Worm (Caenorhabditis elegans) whole organism, early embryonic: ENCODE data around the gene wrm-1.

ENCODE experiments used
- B0310.2 ChIP-seq: sonication (generic microtip); optimal IDR thresholded peaks from 2 replicates; lab custom pipeline; 2016; ENCODE audit warnings: mild to moderate bottlenecking, missing genetic modification characterization, missing compliant biosample characterization
- F13C5.2 ChIP-seq: sonication (generic microtip); optimal IDR thresholded peaks from 2 replicates; lab custom pipeline; 2017; ENCODE audit warnings: mild to moderate bottlenecking, missing genetic modification characterization, inconsistent platforms, missing compliant biosample characterization
- aly-1 ChIP-seq: sonication (generic microtip); optimal IDR thresholded peaks from 2 replicates; lab custom pipeline; 2016; ENCODE audit warnings: missing genetic modification characterization, missing compliant biosample characterization
- ama-1 ChIP-seq: fragments of 150-350 bp; optimal IDR thresholded peaks from 2 replicates; lab custom pipeline; 2014
- ceh-13 ChIP-seq: fragments of 200-800 bp; sonication (Bioruptor generic); optimal IDR thresholded peaks from 2 replicates; lab custom pipeline; 2018; ENCODE audit warnings: mild to moderate bottlenecking, missing genetic modification characterization, missing compliant biosample characterization
- ceh-36 ChIP-seq: sonication (generic microtip); optimal IDR thresholded peaks from 2 replicates; lab custom pipeline; 2016; ENCODE audit warnings: missing genetic modification characterization, inconsistent platforms, missing compliant biosample characterization
- ets-7 ChIP-seq: sonication (generic microtip); optimal IDR thresholded peaks from 2 replicates; lab custom pipeline; 2016; ENCODE audit warnings: missing genotype, missing genetic modification characterization, missing compliant biosample characterization
- flt-1 ChIP-seq: fragments of 200-800 bp; sonication (Bioruptor generic); IDR thresholded peaks from 2 replicates; pipeline ENCODE4 v1.3.6; 2022; ENCODE audit warnings: missing genetic modification characterization, missing compliant biosample characterization
- hmbx-1 ChIP-seq: sonication (generic microtip); optimal IDR thresholded peaks from 2 replicates; lab custom pipeline; 2016; ENCODE audit warnings: mild to moderate bottlenecking, missing genetic modification characterization, missing compliant biosample characterization
- hmg-4 ChIP-seq: fragments of 200-800 bp; sonication (Bioruptor generic); optimal IDR thresholded peaks from 2 replicates; lab custom pipeline; 2018; ENCODE audit warnings: mild to moderate bottlenecking, missing genetic modification characterization, missing compliant biosample characterization
- hnd-1 ChIP-seq: sonication (generic microtip); optimal IDR thresholded peaks from 2 replicates; lab custom pipeline; 2016; ENCODE audit warnings: missing genetic modification characterization, missing compliant biosample characterization
- pes-1 ChIP-seq: fragments of 200-800 bp; sonication (Bioruptor generic); IDR thresholded peaks from 2 replicates; pipeline ENCODE4 v1.3.6; 2022; ENCODE audit warnings: missing genetic modification reagents, missing genetic modification characterization, missing compliant biosample characterization
- scrt-1 ChIP-seq: fragments of 200-800 bp; sonication (Bioruptor generic); IDR thresholded peaks from 2 replicates; pipeline ENCODE4 v1.3.6; 2022; ENCODE audit warnings: missing genetic modification characterization, missing compliant biosample characterization
- sea-1 ChIP-seq: fragments of 200-800 bp; sonication (Bioruptor generic); conservative IDR thresholded peaks from 2 replicates; pipeline ENCODE4 v1.3.6; 2022; ENCODE audit warnings: missing genetic modification characterization, missing compliant biosample characterization
- tbx-11 ChIP-seq: fragments of 200-800 bp; sonication (Bioruptor generic); IDR thresholded peaks from 2 replicates; pipeline ENCODE4 v1.3.6; 2022; ENCODE audit warnings: missing genetic modification characterization, missing compliant biosample characterization
- tbx-37 ChIP-seq: fragments of 200-800 bp; sonication (Bioruptor generic); conservative IDR thresholded peaks from 2 replicates; pipeline ENCODE4 v1.3.6; 2022; ENCODE audit warnings: missing genetic modification reagents, missing genetic modification characterization, missing compliant biosample characterization
- tra-4 ChIP-seq: sonication (generic microtip); optimal IDR thresholded peaks from 2 replicates; lab custom pipeline; 2017; ENCODE audit warnings: missing genetic modification characterization, missing compliant biosample characterization

The wrm-1 gene

ce11 chrIII:5722550-5722949, at the start of gene wrm-1:
wrm-1 (plus strand) TSS chrIII:5722850.
- TF ChIP-seq hnd-1 (no peak), ceh-36 (tag; lab: Kevin White, UChicago) (no peak), F13C5.2 (tag; lab: Kevin White, UChicago) (no peak), ets-7 (tag; lab: Kevin White, UChicago) (no peak), scrt-1 (GFP tag; lab: Robert Waterston, UW) (no peak), ceh-13 (GFP tag; lab: Kevin White, UChicago) (no peak), tbx-37 (GFP tag; lab: Robert Waterston, UW) (no peak), tra-4 (tag; lab: Kevin White, UChicago) (no peak), B0310.2 (tag; lab: Kevin White, UChicago) (no peak), aly-1 (tag; lab: Kevin White, UChicago) (no peak)

ce11 chrIII:5674196-5674595, 48.5 kb upstream of the wrm-1 start:
- TF ChIP-seq tra-4 (tag; lab: Kevin White, UChicago): no peak
- TF ChIP-seq aly-1 (tag; lab: Kevin White, UChicago): no peak
- no peak for TF ChIP-seq B0310.2 (tag; lab: Kevin White, UChicago)
- TF ChIP-seq hnd-1: no peak

- TF ChIP-seq ets-7 (tag; lab: Kevin White, UChicago): no peak
- no peak for TF ChIP-seq tbx-37 (GFP tag; lab: Robert Waterston, UW)
- no peak for TF ChIP-seq hmbx-1 (tag; lab: Kevin White, UChicago)
- TF ChIP-seq scrt-1 (GFP tag; lab: Robert Waterston, UW): 0 out of 2 replicates have a peak, but pooled peaks have one; percentile 19
- TF ChIP-seq sea-1 (GFP tag; lab: Robert Waterston, UW): no peak
- peak; percentile 45 for TF ChIP-seq aly-1 (tag; lab: Kevin White, UChicago)
- TF ChIP-seq F13C5.2 (tag; lab: Kevin White, UChicago): no peak
These were observed 47.2 kb upstream of the wrm-1 start for ce11 chrIII:5675384-5675984.

ce11 chrIII:5677790-5678189, 44.9 kb upstream of the wrm-1 start, which contains the start of gene F54E7.9:
F54E7.9 (minus strand) TSS chrIII:5677890.
- no peak for TF ChIP-seq ceh-13 (GFP tag; lab: Kevin White, UChicago)
- TF ChIP-seq aly-1 (tag; lab: Kevin White, UChicago): no peak
- TF ChIP-seq tbx-37 (GFP tag; lab: Robert Waterston, UW): no peak
- no peak for TF ChIP-seq ama-1
- no peak for TF ChIP-seq sea-1 (GFP tag; lab: Robert Waterston, UW)
- TF ChIP-seq hmbx-1 (tag; lab: Kevin White, UChicago): no peak
- no peak for TF ChIP-seq scrt-1 (GFP tag; lab: Robert Waterston, UW)
- no peak for TF ChIP-seq B0310.2 (tag; lab: Kevin White, UChicago)
- no peak for TF ChIP-seq tbx-11
- no peak for TF ChIP-seq pes-1 (GFP tag; lab: Robert Waterston, UW)
- no peak for TF ChIP-seq tra-4 (tag; lab: Kevin White, UChicago)
- TF ChIP-seq ceh-36 (tag; lab: Kevin White, UChicago): no peak
- TF ChIP-seq flt-1 (GFP tag; lab: Robert Waterston, UW): no peak
- no peak for TF ChIP-seq ets-7 (tag; lab: Kevin White, UChicago)

ce11 chrIII:5678935-5679334, 43.7 kb upstream of the wrm-1 start, which contains the start of the genes ska-3 and rps-12:
ska-3 (minus strand) TSS chrIII:5679005.
rps-12 (plus strand) TSS chrIII:5679298.
- peak; percentile 70 for TF ChIP-seq hmg-4
- peak; percentile 72 for TF ChIP-seq pes-1 (GFP tag; lab: Robert Waterston, UW)
- no peak for TF ChIP-seq scrt-1 (GFP tag; lab: Robert Waterston, UW)
- TF ChIP-seq ceh-13 (GFP tag; lab: Kevin White, UChicago): no peak
- no peak for TF ChIP-seq hmbx-1 (tag; lab: Kevin White, UChicago)
- TF ChIP-seq tbx-37 (GFP tag; lab: Robert Waterston, UW): peak; percentile 49; the same call in 1 of the 2 replicates
- TF ChIP-seq ama-1: no peak
- 0 out of 2 replicates have a peak, but pooled peaks have one; percentile 17 for TF ChIP-seq tbx-11
- TF ChIP-seq hnd-1: peak; percentile 8
- TF ChIP-seq aly-1 (tag; lab: Kevin White, UChicago): no peak
- TF ChIP-seq ets-7 (tag; lab: Kevin White, UChicago): no peak
- TF ChIP-seq ceh-36 (tag; lab: Kevin White, UChicago): no peak
- no peak for TF ChIP-seq tra-4 (tag; lab: Kevin White, UChicago)
- peak; percentile 15 for TF ChIP-seq B0310.2 (tag; lab: Kevin White, UChicago)
- peak; percentile 95 for TF ChIP-seq F13C5.2 (tag; lab: Kevin White, UChicago)
- TF ChIP-seq sea-1 (GFP tag; lab: Robert Waterston, UW): no peak; the same call in 1 of the 2 replicates
- peak; percentile 69 for TF ChIP-seq flt-1 (GFP tag; lab: Robert Waterston, UW)

- TF ChIP-seq tbx-37 (GFP tag; lab: Robert Waterston, UW) (no peak), ama-1 (no peak), hmg-4 (no peak), F13C5.2 (tag; lab: Kevin White, UChicago) (no peak), hmbx-1 (tag; lab: Kevin White, UChicago) (no peak), B0310.2 (tag; lab: Kevin White, UChicago) (no peak), tra-4 (tag; lab: Kevin White, UChicago) (no peak), flt-1 (GFP tag; lab: Robert Waterston, UW) (no peak), hnd-1 (no peak), ets-7 (tag; lab: Kevin White, UChicago) (no peak), sea-1 (GFP tag; lab: Robert Waterston, UW) (no peak), pes-1 (GFP tag; lab: Robert Waterston, UW) (no peak), scrt-1 (GFP tag; lab: Robert Waterston, UW) (no peak), tbx-11 (no peak), aly-1 (tag; lab: Kevin White, UChicago) (no peak), ceh-36 (tag; lab: Kevin White, UChicago) (no peak)
These were observed 42.5 kb upstream of the wrm-1 start, which contains the start of gene pst-2 for ce11 chrIII:5680141-5680540. pst-2 (plus strand) TSS chrIII:5680433.

- no peak for TF ChIP-seq B0310.2 (tag; lab: Kevin White, UChicago)
- no peak for TF ChIP-seq tbx-11
- TF ChIP-seq hmg-4: no peak
- no peak for TF ChIP-seq aly-1 (tag; lab: Kevin White, UChicago)
- no peak for TF ChIP-seq ets-7 (tag; lab: Kevin White, UChicago)
- TF ChIP-seq F13C5.2 (tag; lab: Kevin White, UChicago): no peak
- no peak for TF ChIP-seq tra-4 (tag; lab: Kevin White, UChicago)
- TF ChIP-seq hnd-1: no peak
- no peak for TF ChIP-seq scrt-1 (GFP tag; lab: Robert Waterston, UW)
- no peak for TF ChIP-seq ama-1
- TF ChIP-seq ceh-13 (GFP tag; lab: Kevin White, UChicago): no peak
- no peak for TF ChIP-seq pes-1 (GFP tag; lab: Robert Waterston, UW)
- TF ChIP-seq tbx-37 (GFP tag; lab: Robert Waterston, UW): no peak
- no peak for TF ChIP-seq flt-1 (GFP tag; lab: Robert Waterston, UW)
- no peak for TF ChIP-seq hmbx-1 (tag; lab: Kevin White, UChicago)
- no peak for TF ChIP-seq sea-1 (GFP tag; lab: Robert Waterston, UW)
- no peak for TF ChIP-seq ceh-36 (tag; lab: Kevin White, UChicago)
These were observed 38.7 kb upstream of the wrm-1 start, which contains the start of gene rcan-1 for ce11 chrIII:5683998-5684397. rcan-1 (minus strand) TSS chrIII:5684098.
